Fruit fly (Drosophila melanogaster) whole organism, embryonic: ENCODE measurements around the gene drpr.

Experiments
- Asciz ChIP-seq: fragments of 200-800 bp; sonication (Bioruptor generic); optimal IDR thresholded peaks from 2 replicates; lab custom pipeline; 2017; ENCODE audit warnings: missing biosample characterization, mild to moderate bottlenecking, missing genetic modification characterization, missing genetic modification reagents
- Deaf1 ChIP-seq: fragments of 200-800 bp; optimal IDR thresholded peaks from 3 replicates; lab custom pipeline; 2019; ENCODE audit warnings: missing biosample characterization, mild to moderate bottlenecking, missing genetic modification characterization, moderate library complexity
- Dref ChIP-seq: fragments of 200-800 bp; sonication (Bioruptor generic); IDR thresholded peaks from 2 replicates; pipeline ENCODE4 v1.3.6; 2022; ENCODE audit warnings: missing biosample characterization, missing genetic modification characterization
- Gug ChIP-seq: fragments of 200-800 bp; sonication (Bioruptor generic); IDR thresholded peaks from 4 replicates; pipeline ENCODE4 v1.3.6; 2022; ENCODE audit warnings: missing biosample characterization, missing genetic modification characterization
- bowl ChIP-seq: fragments of 200-800 bp; sonication (Bioruptor generic); IDR thresholded peaks from 2 replicates; pipeline ENCODE4 v1.3.6; 2022; ENCODE audit warnings: missing biosample characterization, missing genetic modification characterization
- jing ChIP-seq: fragments of 200-800 bp; sonication (Bioruptor generic); optimal IDR thresholded peaks from 2 replicates; lab custom pipeline; 2018; ENCODE audit warnings: missing biosample characterization, mild to moderate bottlenecking, missing genetic modification characterization
- lola ChIP-seq, 3 experiments: fragments of >200 bp in 2 of 3; fragments of 200-800 bp in 1 of 3; sonication (Bioruptor generic) in 1 of 3; optimal IDR thresholded peaks; 2 replicates each; lab custom pipeline; 2017 to 2019; ENCODE audit warnings: missing biosample characterization in 3 of 3, missing genetic modification characterization in 3 of 3, mild to moderate bottlenecking in 1 of 3, moderate library complexity in 1 of 3
- ssp ChIP-seq: fragments of 200-800 bp; sonication (Bioruptor generic); IDR thresholded peaks from 2 replicates; pipeline ENCODE4 v1.3.6; 2022; ENCODE audit warnings: missing biosample characterization, missing genetic modification characterization

DNA sequence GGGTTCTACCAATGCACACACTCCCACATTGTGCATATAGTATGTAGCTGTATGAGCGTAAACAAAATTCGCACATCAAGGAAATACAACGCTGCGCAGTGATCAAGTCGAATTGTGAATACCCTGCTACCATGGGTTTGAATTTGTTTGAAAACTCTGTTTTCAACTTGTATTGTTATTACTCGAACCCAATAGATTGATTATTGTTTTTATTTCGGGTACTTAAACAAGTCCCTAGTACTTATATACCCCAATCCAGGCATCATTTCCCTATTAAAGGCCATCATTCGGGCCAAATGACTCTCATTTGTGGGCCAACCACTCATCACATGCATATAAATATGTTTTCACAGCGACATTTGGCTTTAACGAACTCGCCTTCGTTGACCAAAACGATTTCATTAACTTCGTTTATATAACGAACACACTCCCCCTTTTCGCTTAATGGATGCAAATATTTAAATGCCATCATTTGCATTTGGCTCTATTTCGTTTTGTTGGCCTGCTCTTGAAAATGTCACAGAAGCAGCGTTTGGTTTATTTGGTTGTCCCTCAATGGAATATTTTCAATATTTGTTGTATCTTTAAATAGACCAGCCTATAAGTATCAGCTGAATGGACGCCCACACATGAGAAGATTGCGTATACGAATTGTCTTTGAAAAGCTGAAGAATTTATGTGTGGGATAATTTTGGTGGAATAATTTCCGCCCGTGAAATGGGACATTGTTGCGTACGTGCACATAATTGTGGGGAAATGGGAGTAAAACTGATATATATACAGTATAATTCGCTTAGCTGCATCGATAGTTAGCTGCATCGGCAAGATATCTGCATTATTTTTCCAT, 9.4 kb upstream of the drpr start:
- TF ChIP-seq Gug = peak; percentile 62
- no peak for TF ChIP-seq Dref (GFP tag; lab: Robert Waterston, UW)
- no peak for TF ChIP-seq Deaf1 (tag; lab: Kevin White, UChicago)
- TF ChIP-seq lola (GFP tag; optimal IDR thresholded peaks at IDR 0.05; lab: Kevin White, UChicago) = no peak
- peak; percentile 61 for TF ChIP-seq ssp
- TF ChIP-seq jing = peak; percentile 50
- peak; percentile 74; the same call in 1 of the 2 replicates for TF ChIP-seq bowl (GFP tag; lab: Robert Waterston, UW)
- TF ChIP-seq Asciz = peak; percentile 25
